Worm (Caenorhabditis elegans): Measurements from ENCODE around the gene F58E6.6.

ce11 chrV:9799076-9799475, 46.3 kb upstream of the F58E6.6 start, which contains the start of gene F46B6.13:
- TF ChIP-seq him-1 (tag; optimal IDR thresholded peaks at IDR 0.05), result no peak
- TF ChIP-seq dao-5 (tag; optimal IDR thresholded peaks at IDR 0.05), result no peak

Measured in whole organism, L4/young adult.